Worm (Caenorhabditis elegans) whole organism, L1 larva: ENCODE data around the gene ZK105.3.

Experiments
- C04F5.9 ChIP-seq: sonication (generic microtip); optimal IDR thresholded peaks from 2 replicates; lab custom pipeline; 2016; ENCODE audit warnings: missing genetic modification characterization, missing compliant biosample characterization
- C16A3.4 ChIP-seq: fragments of 150-350 bp; optimal IDR thresholded peaks from 2 replicates; lab custom pipeline; 2014; ENCODE audit warnings: missing biosample characterization, missing genetic modification characterization
- F16B12.6 ChIP-seq: fragments of 150-350 bp; optimal IDR thresholded peaks from 2 replicates; lab custom pipeline; 2014; ENCODE audit warnings: missing biosample characterization, missing genetic modification characterization
- Y116A8C.19 ChIP-seq: sonication (generic microtip); optimal IDR thresholded peaks from 2 replicates; lab custom pipeline; 2016; ENCODE audit warnings: missing compliant biosample characterization, missing genetic modification characterization, borderline replicate concordance
- blmp-1 ChIP-seq: fragments of 150-350 bp; optimal IDR thresholded peaks from 2 replicates; lab custom pipeline; 2014; ENCODE audit warnings: missing biosample characterization, missing genetic modification characterization
- ceh-63 ChIP-seq: fragments of 200-800 bp; sonication (Bioruptor generic); optimal IDR thresholded peaks from 2 replicates; lab custom pipeline; 2018; ENCODE audit warnings: mild to moderate bottlenecking, missing genetic modification characterization, missing compliant biosample characterization
- ceh-8 ChIP-seq: fragments of 200-800 bp; sonication (Bioruptor generic); optimal IDR thresholded peaks from 2 replicates; lab custom pipeline; 2018; ENCODE audit warnings: mild to moderate bottlenecking, missing genetic modification characterization, moderate library complexity, missing compliant biosample characterization
- ceh-82 ChIP-seq, 3 experiments: fragments of 150-350 bp in 1 of 3; sonication (generic microtip) in 2 of 3; optimal IDR thresholded peaks; 2 replicates each; lab custom pipeline; 2014 to 2017; ENCODE audit warnings: missing biosample characterization in 3 of 3, missing genetic modification characterization in 3 of 3
- ceh-88 ChIP-seq: fragments of 200-800 bp; sonication (Bioruptor generic); IDR thresholded peaks from 2 replicates; pipeline ENCODE4 v1.3.6; 2022; ENCODE audit warnings: missing genetic modification characterization, missing compliant biosample characterization
- ceh-90 ChIP-seq: sonication (generic microtip); optimal IDR thresholded peaks from 2 replicates; lab custom pipeline; 2016; ENCODE audit warnings: missing genetic modification characterization, missing compliant biosample characterization
- dpl-1 ChIP-seq, 3 experiments: fragments of 150-350 bp in 2 of 3; sonication (generic microtip) in 1 of 3; optimal IDR thresholded peaks; 2 replicates each; lab custom pipeline; 2014 to 2017; ENCODE audit warnings: missing biosample characterization in 3 of 3, missing genetic modification characterization in 3 of 3, missing genetic modification reagents in 3 of 3
- dsc-1 ChIP-seq: sonication (generic microtip); optimal IDR thresholded peaks from 2 replicates; lab custom pipeline; 2016; ENCODE audit warnings: mild to moderate bottlenecking, missing genetic modification characterization, missing compliant biosample characterization
- egl-13 ChIP-seq: sonication (generic microtip); optimal IDR thresholded peaks from 2 replicates; lab custom pipeline; 2016; ENCODE audit warnings: missing genotype, missing genetic modification reagents, missing genetic modification characterization, missing compliant biosample characterization
- egl-27 ChIP-seq, 2 experiments: fragments of 150-350 bp in 1 of 2; sonication (generic microtip); optimal IDR thresholded peaks; 3 replicates each; lab custom pipeline; 2017 to 2018; ENCODE audit warnings: missing biosample characterization in 2 of 2, missing genetic modification characterization in 2 of 2, missing genetic modification reagents in 2 of 2
- fkh-10 ChIP-seq: sonication (generic microtip); optimal IDR thresholded peaks from 2 replicates; lab custom pipeline; 2017; ENCODE audit warnings: missing biosample characterization, missing genetic modification reagents, missing genetic modification characterization
- fkh-4 ChIP-seq: sonication (generic microtip); optimal IDR thresholded peaks from 2 replicates; lab custom pipeline; 2016; ENCODE audit warnings: missing compliant biosample characterization, missing genetic modification characterization, borderline replicate concordance
- fkh-8 ChIP-seq: sonication (generic microtip); optimal IDR thresholded peaks from 2 replicates; lab custom pipeline; 2016; ENCODE audit warnings: mild to moderate bottlenecking, missing genetic modification characterization, missing compliant biosample characterization
- fos-1 ChIP-seq: fragments of 150-350 bp; optimal IDR thresholded peaks from 2 replicates; lab custom pipeline; 2014; ENCODE audit warnings: missing biosample characterization, missing genetic modification characterization
- grh-1 ChIP-seq: fragments of 200-800 bp; sonication (Bioruptor generic); IDR thresholded peaks from 2 replicates; pipeline ENCODE4 v1.3.6; 2022; ENCODE audit warnings: missing genetic modification reagents, missing genetic modification characterization, missing compliant biosample characterization
- hlh-4 ChIP-seq: sonication (generic microtip); optimal IDR thresholded peaks from 2 replicates; lab custom pipeline; 2016; ENCODE audit warnings: mild to moderate bottlenecking, missing genetic modification characterization, missing compliant biosample characterization
- isw-1 ChIP-seq: fragments of 200-800 bp; sonication (Bioruptor generic); IDR thresholded peaks from 2 replicates; pipeline ENCODE4 v1.3.6; 2022; ENCODE audit warnings: missing genetic modification characterization, missing compliant biosample characterization
- jun-1 ChIP-seq: fragments of 150-350 bp; optimal IDR thresholded peaks from 2 replicates; lab custom pipeline; 2014; ENCODE audit warnings: missing biosample characterization, missing genetic modification reagents, missing genetic modification characterization
- lin-13 ChIP-seq: fragments of 150-350 bp; optimal IDR thresholded peaks from 2 replicates; lab custom pipeline; 2014; ENCODE audit warnings: missing biosample characterization, missing genetic modification reagents, missing genetic modification characterization
- lin-14 ChIP-seq: fragments of 200-800 bp; sonication (Bioruptor generic); optimal IDR thresholded peaks from 2 replicates; lab custom pipeline; 2018; ENCODE audit warnings: mild to moderate bottlenecking, missing genetic modification characterization, moderate library complexity, missing compliant biosample characterization
- lin-15B ChIP-seq: fragments of 150-350 bp; sonication (generic microtip); optimal IDR thresholded peaks from 3 replicates; lab custom pipeline; 2014; ENCODE audit warnings: missing biosample characterization, missing genetic modification characterization
- lin-35 ChIP-seq, 2 experiments: fragments of 150-350 bp; optimal IDR thresholded peaks; 2 replicates each; lab custom pipeline; 2014; ENCODE audit warnings: missing biosample characterization in 2 of 2, missing genetic modification characterization in 2 of 2, missing genetic modification reagents in 2 of 2
- mef-2 ChIP-seq: fragments of 150-350 bp; optimal IDR thresholded peaks from 2 replicates; lab custom pipeline; 2014; ENCODE audit warnings: missing biosample characterization, missing genetic modification characterization
- nhr-11 ChIP-seq: fragments of 150-350 bp; optimal IDR thresholded peaks from 2 replicates; lab custom pipeline; 2014; ENCODE audit warnings: missing biosample characterization, missing genetic modification characterization
- nhr-12 ChIP-seq: sonication (generic microtip); optimal IDR thresholded peaks from 2 replicates; lab custom pipeline; 2017; ENCODE audit warnings: missing biosample characterization, missing genetic modification characterization
- nhr-19 ChIP-seq: fragments of 200-800 bp; sonication (Bioruptor generic); conservative IDR thresholded peaks from 2 replicates; pipeline ENCODE4 v1.3.6; 2022; ENCODE audit warnings: missing genetic modification characterization, missing compliant biosample characterization
- nhr-28 ChIP-seq: fragments of 150-350 bp; optimal IDR thresholded peaks from 2 replicates; lab custom pipeline; 2014; ENCODE audit warnings: missing biosample characterization, missing genetic modification characterization
- nhr-71 ChIP-seq: sonication (generic microtip); optimal IDR thresholded peaks from 2 replicates; lab custom pipeline; 2016; ENCODE audit warnings: mild to moderate bottlenecking, missing genetic modification characterization, moderate library complexity, missing compliant biosample characterization
- nhr-84 ChIP-seq: sonication (generic microtip); optimal IDR thresholded peaks from 2 replicates; lab custom pipeline; 2017; ENCODE audit warnings: missing biosample characterization, missing genetic modification characterization
- nhr-85 ChIP-seq: sonication (generic microtip); peaks from one replicate; lab custom pipeline; 2016; ENCODE audit warnings: missing genetic modification characterization, inconsistent platforms, missing compliant biosample characterization
- pax-3 ChIP-seq: fragments of 200-800 bp; sonication (Bioruptor generic); optimal IDR thresholded peaks from 2 replicates; lab custom pipeline; 2018; ENCODE audit warnings: mild to moderate bottlenecking, missing genetic modification characterization, moderate library complexity, missing compliant biosample characterization
- pqm-1 ChIP-seq: sonication (generic microtip); optimal IDR thresholded peaks from 3 replicates; lab custom pipeline; 2017; ENCODE audit warnings: missing biosample characterization, missing genetic modification characterization
- rnt-1 ChIP-seq: sonication (generic microtip); optimal IDR thresholded peaks from 2 replicates; lab custom pipeline; 2016; ENCODE audit warnings: mild to moderate bottlenecking, missing genetic modification characterization, moderate library complexity, missing compliant biosample characterization
- skn-1 ChIP-seq: fragments of 150-350 bp; optimal IDR thresholded peaks from 2 replicates; lab custom pipeline; 2014; ENCODE audit warnings: missing biosample characterization, missing genetic modification characterization
- snpc-4 ChIP-seq: fragments of 150-350 bp; optimal IDR thresholded peaks from 2 replicates; lab custom pipeline; 2014; ENCODE audit warnings: missing biosample characterization, missing genetic modification characterization
- snu-23 ChIP-seq: sonication (generic microtip); optimal IDR thresholded peaks from 2 replicates; lab custom pipeline; 2016; ENCODE audit warnings: missing genetic modification characterization, missing compliant biosample characterization
- tbx-2 ChIP-seq: sonication (generic microtip); optimal IDR thresholded peaks from 2 replicates; lab custom pipeline; 2016; ENCODE audit warnings: missing genetic modification characterization, missing compliant biosample characterization
- tlp-1 ChIP-seq: fragments of 150-350 bp; optimal IDR thresholded peaks from 2 replicates; lab custom pipeline; 2014; ENCODE audit warnings: missing biosample characterization, missing genetic modification characterization
- unc-130 ChIP-seq: fragments of 150-350 bp; optimal IDR thresholded peaks from 2 replicates; lab custom pipeline; 2017; ENCODE audit warnings: missing biosample characterization, missing genetic modification characterization, inconsistent platforms
- unc-30 ChIP-seq: sonication (generic microtip); optimal IDR thresholded peaks from 2 replicates; lab custom pipeline; 2017; ENCODE audit warnings: missing biosample characterization, missing genetic modification characterization
- unc-86 ChIP-seq: sonication (generic microtip); optimal IDR thresholded peaks from 2 replicates; lab custom pipeline; 2016; ENCODE audit warnings: missing genetic modification characterization, missing compliant biosample characterization
- xbp-1 ChIP-seq: sonication (generic microtip); optimal IDR thresholded peaks from 2 replicates; lab custom pipeline; 2016; ENCODE audit warnings: missing genetic modification characterization, missing compliant biosample characterization
- zag-1 ChIP-seq: fragments of 150-350 bp; optimal IDR thresholded peaks from 2 replicates; lab custom pipeline; 2014; ENCODE audit warnings: missing biosample characterization, missing genetic modification characterization
- zip-4 ChIP-seq: fragments of 200-800 bp; sonication (Bioruptor generic); optimal IDR thresholded peaks from 2 replicates; lab custom pipeline; 2018; ENCODE audit warnings: mild to moderate bottlenecking, missing genetic modification characterization, moderate library complexity, missing compliant biosample characterization
- ztf-11 ChIP-seq, 2 experiments: sonication (generic microtip); optimal IDR thresholded peaks; 2 replicates each; lab custom pipeline; 2016 to 2017; ENCODE audit warnings: missing genetic modification characterization in 2 of 2, missing biosample characterization in 1 of 2, missing compliant biosample characterization in 1 of 2
- ztf-4 ChIP-seq: fragments of 150-350 bp; optimal IDR thresholded peaks from 2 replicates; lab custom pipeline; 2014; ENCODE audit warnings: missing biosample characterization, missing genetic modification characterization

Gene ZK105.3

ce11 chrV:7726927-7727326 lies 30.0 kb downstream of the ZK105.3 start (continued):
- no peak for TF ChIP-seq hlh-4 (tag; lab: Kevin White, UChicago)
- peak; percentile 37 for TF ChIP-seq egl-13 (tag; lab: Kevin White, UChicago)
- peak; percentile 15 for TF ChIP-seq dsc-1 (tag; lab: Kevin White, UChicago)
- TF ChIP-seq skn-1 (tag; lab: Kevin White, UChicago): no peak
- no peak for TF ChIP-seq jun-1 (tag; lab: Kevin White, UChicago)
- TF ChIP-seq grh-1: no peak
- no peak for TF ChIP-seq tlp-1 (tag; lab: Kevin White, UChicago)
- no peak for TF ChIP-seq ceh-88 (GFP tag; lab: Robert Waterston, UW)
- no peak for TF ChIP-seq fkh-10 (GFP tag; lab: Kevin White, UChicago)
- no peak for TF ChIP-seq pqm-1
- no peak for TF ChIP-seq C04F5.9 (tag; lab: Kevin White, UChicago)
- peak; percentile 64 for TF ChIP-seq nhr-71 (tag; lab: Kevin White, UChicago)
- TF ChIP-seq nhr-85 (tag; lab: Kevin White, UChicago): no peak
- TF ChIP-seq nhr-28 (tag; lab: Kevin White, UChicago): no peak
- peak; percentile 13 for TF ChIP-seq tbx-2
- no peak for TF ChIP-seq blmp-1 (tag; lab: Kevin White, UChicago)
- no peak for TF ChIP-seq dpl-1 (GFP tag; optimal IDR thresholded peaks at IDR 0.05; lab: Kevin White, UChicago)

DNA sequence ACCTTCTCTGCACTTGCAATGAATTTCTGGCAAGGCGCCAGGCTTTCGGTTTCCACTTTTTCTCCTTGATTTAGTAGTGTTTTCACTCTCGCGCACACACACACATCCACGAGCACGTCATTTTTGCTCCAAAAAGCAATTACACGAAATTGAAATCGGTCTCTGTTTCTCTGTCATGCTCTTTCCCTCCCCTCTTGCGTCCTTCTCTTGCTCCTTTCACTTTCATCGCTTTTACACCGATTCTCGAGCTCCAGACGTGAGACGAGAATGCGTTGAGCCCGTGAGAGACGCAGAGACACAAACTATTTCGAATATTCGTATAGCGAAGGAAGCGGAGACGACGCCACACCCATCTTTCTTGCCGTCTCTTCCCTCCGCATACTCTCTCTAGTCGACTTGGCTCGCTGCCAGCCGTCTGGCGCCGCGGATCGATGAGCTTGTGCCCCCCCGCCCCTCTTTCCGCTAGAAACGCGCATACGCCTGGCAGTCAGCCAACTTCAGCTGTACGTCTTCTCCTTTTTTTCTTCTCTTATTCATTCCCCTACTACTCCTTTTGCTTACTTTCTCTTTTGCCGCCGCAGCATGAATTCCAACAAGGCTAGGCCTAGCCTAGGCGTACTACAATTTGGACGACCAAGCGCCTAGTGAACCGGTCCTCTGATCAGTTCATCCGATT lies 31.2 kb downstream of the ZK105.3 start:
- TF ChIP-seq ztf-4: peak; percentile 36
- peak; percentile 75 for TF ChIP-seq fos-1 (tag; lab: Kevin White, UChicago)
- peak; percentile 43 for TF ChIP-seq lin-13
- peak; percentile 36 for TF ChIP-seq unc-130 (tag; lab: Kevin White, UChicago)
- peak; percentile 46 for TF ChIP-seq mef-2 (tag; lab: Kevin White, UChicago)
- peak; percentile 52 for TF ChIP-seq zip-4 (GFP tag; lab: Kevin White, UChicago)
- peak; percentile 67 for TF ChIP-seq xbp-1 (tag; lab: Kevin White, UChicago)
- peak; percentile 56 for TF ChIP-seq zag-1
- TF ChIP-seq C16A3.4: peak; percentile 26
- TF ChIP-seq nhr-12 (tag; lab: Kevin White, UChicago): no peak
- peak; percentile 80 for TF ChIP-seq snu-23 (GFP tag; lab: Kevin White, UChicago)
- TF ChIP-seq ceh-90 (tag; lab: Kevin White, UChicago): no peak
- TF ChIP-seq ceh-82 (tag; optimal IDR thresholded peaks at IDR 0.05; lab: Kevin White, UChicago): peak; percentile 29 to 81 (median 41)
- TF ChIP-seq nhr-84 (tag; lab: Kevin White, UChicago): no peak
- peak; percentile 82 for TF ChIP-seq jun-1 (tag; lab: Kevin White, UChicago)
- TF ChIP-seq lin-14 (GFP tag; lab: Kevin White, UChicago): peak; percentile 98
- no peak for TF ChIP-seq tlp-1 (tag; lab: Kevin White, UChicago)
- TF ChIP-seq grh-1: peak; percentile 18; the same call in 1 of the 2 replicates
- no peak for TF ChIP-seq Y116A8C.19 (tag; lab: Kevin White, UChicago)
- TF ChIP-seq ceh-8 (GFP tag; lab: Kevin White, UChicago): peak; percentile 74
- TF ChIP-seq rnt-1 (tag; lab: Kevin White, UChicago): peak; percentile 81
- TF ChIP-seq nhr-11: peak; percentile 71
- TF ChIP-seq pax-3 (tag; lab: Kevin White, UChicago): peak; percentile 80
- peak; percentile 3 for TF ChIP-seq fkh-4 (tag; lab: Kevin White, UChicago)
- TF ChIP-seq unc-86 (tag; lab: Kevin White, UChicago): peak; percentile 90
- TF ChIP-seq pqm-1: no peak
- TF ChIP-seq lin-35 (GFP tag; optimal IDR thresholded peaks at IDR 0.05; lab: Kevin White, UChicago): peak in 1 of 2 experiments; percentile 67
- TF ChIP-seq fkh-8 (tag; lab: Kevin White, UChicago): peak; percentile 99
- TF ChIP-seq lin-15B (tag; lab: Kevin White, UChicago): no peak
- peak; percentile 16 for TF ChIP-seq snpc-4
- TF ChIP-seq egl-27 (tag; optimal IDR thresholded peaks at IDR 0.05; lab: Kevin White, UChicago): peak in 1 of 2 experiments; percentile 89
- TF ChIP-seq skn-1 (tag; lab: Kevin White, UChicago): peak; percentile 40
- TF ChIP-seq dpl-1 (GFP tag; optimal IDR thresholded peaks at IDR 0.05; lab: Kevin White, UChicago): peak; percentile 21 to 50 (median 47)
- no peak for TF ChIP-seq F16B12.6
- TF ChIP-seq unc-30 (tag; lab: Kevin White, UChicago): no peak
- peak; percentile 93 for TF ChIP-seq tbx-2
- TF ChIP-seq ceh-63 (GFP tag; lab: Kevin White, UChicago): no peak
- TF ChIP-seq nhr-19 (GFP tag; lab: Robert Waterston, UW): peak; percentile 71
- TF ChIP-seq ztf-11 (tag; optimal IDR thresholded peaks at IDR 0.05; lab: Kevin White, UChicago): peak in 1 of 2 experiments; percentile 64
- TF ChIP-seq isw-1: peak; percentile 72
